Fruit fly (Drosophila melanogaster): ENCODE measurements around the gene Fpgs2.

The Fpgs2 gene

dm6 chr2L:3882172-3882571, 31.9 kb downstream of the Fpgs2 start (continued):
- TF ChIP-seq unpg (GFP tag; optimal IDR thresholded peaks at IDR 0.05) (peak; percentile 55), CG7556 (GFP tag; optimal IDR thresholded peaks at IDR 0.05) (peak; percentile 21), CG3838 (GFP tag; optimal IDR thresholded peaks at IDR 0.05) (no peak), Hmr (GFP tag; optimal IDR thresholded peaks at IDR 0.05) (peak; percentile 47), CG7786 (GFP tag; optimal IDR thresholded peaks at IDR 0.05) (peak; percentile 12), zfh2 (GFP tag; optimal IDR thresholded peaks at IDR 0.05) (peak; percentile 8), slbo (GFP tag; IDR thresholded peaks at IDR 0.05) (peak; percentile 62), Dip2 (GFP tag; IDR thresholded peaks at IDR 0.05) (no peak), bab2 (GFP tag; optimal IDR thresholded peaks at IDR 0.05) (peak; percentile 28), Blimp-1 (GFP tag; optimal IDR thresholded peaks at IDR 0.05) (peak; percentile 8), prd (optimal IDR thresholded peaks at IDR 0.05) (no peak), prd (GFP tag; IDR thresholded peaks at IDR 0.05) (peak; percentile 57), CG17328 (GFP tag; IDR thresholded peaks at IDR 0.05) (peak; percentile 56; the same call in 1 of the 2 replicates), fu2 (GFP tag; optimal IDR thresholded peaks at IDR 0.05) (peak; percentile 8), kni (GFP tag; optimal IDR thresholded peaks at IDR 0.05) (no peak), YL-1 (GFP tag; optimal IDR thresholded peaks at IDR 0.05) (no peak), CG8388 (GFP tag; optimal IDR thresholded peaks at IDR 0.05) (peak; percentile 35), CG11504 (tag; optimal IDR thresholded peaks at IDR 0.05) (peak; percentile 59), E2f1 (GFP tag; IDR thresholded peaks at IDR 0.05) (peak; percentile 46), CG3407 (GFP tag; optimal IDR thresholded peaks at IDR 0.05) (no peak), bcd (GFP tag; optimal IDR thresholded peaks at IDR 0.05) (peak; percentile 24), Mrtf (GFP tag; IDR thresholded peaks at IDR 0.05) (no peak), CG17385 (GFP tag; optimal IDR thresholded peaks at IDR 0.05) (peak; percentile 52), ranshi (GFP tag; IDR thresholded peaks at IDR 0.05) (peak; percentile 37; the same call in 1 of the 2 replicates), Ssrp (tag; optimal IDR thresholded peaks at IDR 0.05) (peak; percentile 22), CG10147 (GFP tag; optimal IDR thresholded peaks at IDR 0.05) (no peak), gem (tag; optimal IDR thresholded peaks at IDR 0.05) (peak; percentile 72), tio (GFP tag; optimal IDR thresholded peaks at IDR 0.05) (peak; percentile 6), CG8290 (GFP tag; optimal IDR thresholded peaks at IDR 0.05) (no peak), CG8290 (tag; optimal IDR thresholded peaks at IDR 0.05) (no peak), dmrt11E (tag; optimal IDR thresholded peaks at IDR 0.05) (peak; percentile 20), CG3281 (GFP tag; optimal IDR thresholded peaks at IDR 0.05) (peak; percentile 10), CG12391 (tag; optimal IDR thresholded peaks at IDR 0.05) (peak; percentile 55), CG17361 (GFP tag; IDR thresholded peaks at IDR 0.05) (0 out of 3 replicates have a peak, but pooled peaks have one; percentile 25), CG17359 (tag; optimal IDR thresholded peaks at IDR 0.05) (peak; percentile 41), stc (GFP tag; IDR thresholded peaks at IDR 0.05) (peak; percentile 42; the same call in 1 of the 2 replicates), CG32772 (GFP tag; IDR thresholded peaks at IDR 0.05) (0 out of 2 replicates have a peak, but pooled peaks have one; percentile 49), croc (GFP tag; conservative IDR thresholded peaks at IDR 0.05) (no peak), Antp (GFP tag; optimal IDR thresholded peaks at IDR 0.05) (peak; percentile 14), vvl (GFP tag; IDR thresholded peaks at IDR 0.05) (peak; percentile 58), CG2678 (tag; optimal IDR thresholded peaks at IDR 0.05) (peak; percentile 49), CG16815 (GFP tag; optimal IDR thresholded peaks at IDR 0.05) (peak; percentile 33), sisA (GFP tag; IDR thresholded peaks at IDR 0.05) (peak; percentile 49; the same call in 1 of the 2 replicates), Dbx (GFP tag; IDR thresholded peaks at IDR 0.05) (0 out of 3 replicates have a peak, but pooled peaks have one; percentile 10), vfl (GFP tag; optimal IDR thresholded peaks at IDR 0.05) (no peak), CG6689 (GFP tag; IDR thresholded peaks at IDR 0.05) (peak; percentile 60), sim (GFP tag; IDR thresholded peaks at IDR 0.05) (0 out of 2 replicates have a peak, but pooled peaks have one; percentile 9), NfI (GFP tag; optimal IDR thresholded peaks at IDR 0.05) (peak; percentile 21), CG12659 (GFP tag; optimal IDR thresholded peaks at IDR 0.05) (peak; percentile 25), ewg (GFP tag; optimal IDR thresholded peaks at IDR 0.05) (peak; percentile 4), pita (GFP tag; optimal IDR thresholded peaks at IDR 0.05) (no peak)

All from whole organism, embryonic.